Fruit fly (Drosophila melanogaster): ENCODE data around the gene CG13083.

The CG13083 gene

DNA sequence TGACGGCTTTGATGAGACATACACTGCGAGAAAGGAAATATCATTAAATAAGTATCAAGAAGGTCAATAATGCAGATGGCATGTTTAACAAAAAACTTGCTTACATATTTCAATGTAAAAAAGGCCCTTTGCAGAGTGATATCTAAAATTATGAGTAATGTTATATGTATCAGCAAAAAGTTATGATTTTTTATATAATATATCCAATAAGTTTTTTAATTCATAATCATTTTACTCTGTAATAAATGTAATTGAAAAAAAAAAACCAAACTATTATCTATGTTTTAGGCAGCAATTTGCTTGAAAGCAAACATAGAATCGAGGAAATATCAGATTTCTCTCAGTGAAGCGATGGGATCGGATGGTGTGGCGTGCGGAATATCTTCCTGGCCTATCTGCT lies 17.5 kb upstream of the CG13083 start (continued):
- TF ChIP-seq CG2712 (tag; optimal IDR thresholded peaks at IDR 0.05) (peak; percentile 43), dmrt11E (tag; optimal IDR thresholded peaks at IDR 0.05) (peak; percentile 44), phol (tag; optimal IDR thresholded peaks at IDR 0.05) (peak; percentile 34), CG9797 (GFP tag; optimal IDR thresholded peaks at IDR 0.05) (no peak), lbe (GFP tag; optimal IDR thresholded peaks at IDR 0.05) (no peak), ac (GFP tag; optimal IDR thresholded peaks at IDR 0.05) (no peak), MESR4 (GFP tag; optimal IDR thresholded peaks at IDR 0.05) (no peak), Ssrp (tag; optimal IDR thresholded peaks at IDR 0.05) (peak; percentile 2), CG11504 (tag; optimal IDR thresholded peaks at IDR 0.05) (peak; percentile 54), eyg (GFP tag; optimal IDR thresholded peaks at IDR 0.05) (no peak), nmo (GFP tag; optimal IDR thresholded peaks at IDR 0.05) (peak; percentile 30), trem (tag; optimal IDR thresholded peaks at IDR 0.05) (no peak), CG2202 (tag; optimal IDR thresholded peaks at IDR 0.05) (no peak), bcd (GFP tag; optimal IDR thresholded peaks at IDR 0.05) (no peak), emc (GFP tag; optimal IDR thresholded peaks at IDR 0.05) (no peak), Pdp1 (GFP tag; optimal IDR thresholded peaks at IDR 0.05) (no peak), croc (GFP tag; conservative IDR thresholded peaks at IDR 0.05) (no peak), Rx (GFP tag; IDR thresholded peaks at IDR 0.05) (no peak), lola (GFP tag; optimal IDR thresholded peaks at IDR 0.05) (peak in 1 of 3 experiments; percentile 48), CG9727 (GFP tag; optimal IDR thresholded peaks at IDR 0.05) (peak; percentile 36)

DNA sequence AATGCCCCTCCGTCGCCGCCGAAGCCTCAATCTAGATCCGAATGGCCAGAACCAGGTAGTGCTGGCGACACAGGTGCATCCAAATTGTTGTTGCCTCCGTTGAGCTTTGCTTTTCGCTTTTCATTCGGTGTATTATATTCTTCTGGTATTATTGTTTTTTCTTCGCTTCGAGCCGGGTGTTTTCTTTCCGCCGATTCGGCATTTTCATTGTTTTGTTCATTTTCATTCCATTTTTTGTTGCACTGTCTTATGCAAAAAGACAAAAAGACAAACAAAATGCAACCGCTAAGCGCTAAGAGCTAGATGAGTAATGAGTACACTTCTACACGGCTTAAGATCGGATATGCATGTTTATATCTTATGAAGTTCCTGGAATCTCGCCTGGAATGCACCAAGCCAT lies 15.0 kb upstream of the CG13083 start:
- TF ChIP-seq Dll (GFP tag; IDR thresholded peaks at IDR 0.05; ENCODE audit: partially characterized antibody) (no peak), CG18476 (GFP tag; optimal IDR thresholded peaks at IDR 0.05) (no peak), Usf (GFP tag; optimal IDR thresholded peaks at IDR 0.05) (no peak), Rfx (GFP tag; IDR thresholded peaks at IDR 0.05) (no peak), emc (GFP tag; optimal IDR thresholded peaks at IDR 0.05) (no peak), tgo (GFP tag; IDR thresholded peaks at IDR 0.05) (no peak), pb (GFP tag; optimal IDR thresholded peaks at IDR 0.05) (no peak), esg (GFP tag; conservative IDR thresholded peaks at IDR 0.05) (no peak), CG13624 (GFP tag; optimal IDR thresholded peaks at IDR 0.05) (no peak)

DNA sequence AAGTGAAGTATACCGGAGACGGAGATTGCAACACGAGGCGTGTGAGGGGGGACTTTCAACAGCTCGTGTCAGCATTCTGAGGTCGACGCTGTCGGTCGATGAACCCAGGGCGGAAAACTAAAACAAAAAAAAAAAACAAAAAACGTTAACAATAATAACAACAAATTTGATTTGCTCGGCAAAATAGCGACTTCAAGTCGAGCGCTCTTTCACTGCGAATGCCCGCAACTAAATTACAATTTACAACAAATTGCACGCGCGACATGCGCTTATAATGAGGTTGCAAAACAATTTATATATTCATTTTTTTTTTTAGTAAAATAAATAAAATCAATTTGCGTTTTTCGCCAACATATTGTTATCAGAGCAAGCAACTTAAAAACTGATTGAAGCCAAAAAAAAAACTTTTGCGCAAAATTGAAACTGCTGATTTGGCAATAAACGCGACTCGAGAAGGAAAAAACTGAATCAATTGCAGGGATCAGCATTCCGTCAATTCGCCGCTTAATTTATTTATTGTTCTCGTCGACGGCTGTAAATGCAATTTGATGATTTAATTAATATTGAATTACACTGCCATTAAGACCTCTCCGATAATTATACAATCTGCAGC lies 13.8 kb upstream of the CG13083 start:
- TF ChIP-seq Fer2 (tag; optimal IDR thresholded peaks at IDR 0.05): no peak
- no peak for TF ChIP-seq psq (GFP tag; optimal IDR thresholded peaks at IDR 0.05)
- TF ChIP-seq CG10543 (GFP tag; optimal IDR thresholded peaks at IDR 0.05): no peak
- TF ChIP-seq CG7987 (GFP tag; optimal IDR thresholded peaks at IDR 0.05): no peak
- TF ChIP-seq NC2α (GFP tag; optimal IDR thresholded peaks at IDR 0.05): no peak
- no peak for TF ChIP-seq CG11695 (GFP tag; IDR thresholded peaks at IDR 0.05)
- no peak for TF ChIP-seq CG43689 (GFP tag; IDR thresholded peaks at IDR 0.05)
- TF ChIP-seq CG15011 (GFP tag; optimal IDR thresholded peaks at IDR 0.05): no peak
- no peak for TF ChIP-seq ara (GFP tag; IDR thresholded peaks at IDR 0.05)
- TF ChIP-seq Pdp1 (GFP tag; optimal IDR thresholded peaks at IDR 0.05): no peak
- TF ChIP-seq CG10959 (GFP tag; IDR thresholded peaks at IDR 0.05): no peak
- TF ChIP-seq Elba2 (GFP tag; optimal IDR thresholded peaks at IDR 0.05): no peak
- no peak for TF ChIP-seq CG2199 (GFP tag; IDR thresholded peaks at IDR 0.05)
- no peak for TF ChIP-seq CG32772 (GFP tag; IDR thresholded peaks at IDR 0.05)
- no peak for TF ChIP-seq HHEX (GFP tag; optimal IDR thresholded peaks at IDR 0.05)
- no peak for TF ChIP-seq amos (GFP tag; IDR thresholded peaks at IDR 0.05; ENCODE audit: partially characterized antibody)
- no peak for TF ChIP-seq HLH3B (GFP tag; IDR thresholded peaks at IDR 0.05)

Measured in whole organism, embryonic.